Fruit fly (Drosophila melanogaster) whole organism, embryonic: ENCODE data around the gene Xport-B.

ENCODE experiments used
- Adf1 ChIP-seq: fragments of 200-800 bp; sonication (Bioruptor generic); IDR thresholded peaks from 2 replicates; pipeline ENCODE4 v1.3.6; 2022; ENCODE audit warnings: missing biosample characterization, missing genetic modification characterization
- Awh ChIP-seq: fragments of 200-800 bp; sonication (Bioruptor generic); IDR thresholded peaks from 2 replicates; pipeline ENCODE4, ENCODE4 v1.3.6; 2022; ENCODE audit warnings: missing biosample characterization, missing genetic modification characterization
- B-H2 ChIP-seq: fragments of 200-800 bp; sonication (Bioruptor generic); optimal IDR thresholded peaks from 2 replicates; lab custom pipeline; 2018; ENCODE audit warnings: missing biosample characterization, mild to moderate bottlenecking, missing genetic modification characterization
- BEAF-32 ChIP-seq: fragments of 200-800 bp; sonication (Bioruptor generic); optimal IDR thresholded peaks from 3 replicates; lab custom pipeline; 2017; ENCODE audit warnings: missing biosample characterization, missing genetic modification characterization, mild to moderate bottlenecking, moderate library complexity, missing genetic modification reagents
- CG13624 ChIP-seq: fragments of 200-800 bp; sonication (Bioruptor generic); optimal IDR thresholded peaks from 2 replicates; lab custom pipeline; 2016; ENCODE audit warnings: missing biosample characterization, missing genetic modification characterization
- CG14965 ChIP-seq: fragments of 200-800 bp; sonication (Bioruptor generic); optimal IDR thresholded peaks from 2 replicates; lab custom pipeline; 2016; ENCODE audit warnings: missing biosample characterization, missing genetic modification characterization, borderline replicate concordance
- CG15011 ChIP-seq: fragments of 200-800 bp; sonication (Bioruptor generic); optimal IDR thresholded peaks from 3 replicates; lab custom pipeline; 2018; ENCODE audit warnings: missing biosample characterization, mild to moderate bottlenecking, missing genetic modification characterization
- CG15514 ChIP-seq: fragments of 200-800 bp; sonication (Bioruptor generic); optimal IDR thresholded peaks from 3 replicates; lab custom pipeline; 2017; ENCODE audit warnings: missing biosample characterization, missing genetic modification characterization, mild to moderate bottlenecking, moderate library complexity, missing genetic modification reagents
- CG1647 ChIP-seq: fragments of 200-800 bp; sonication (Bioruptor generic); optimal IDR thresholded peaks from 3 replicates; lab custom pipeline; 2016; ENCODE audit warnings: missing biosample characterization, missing genetic modification characterization
- CG17829 ChIP-seq: fragments of 200-800 bp; optimal IDR thresholded peaks from 2 replicates; lab custom pipeline; 2019; ENCODE audit warnings: missing biosample characterization, mild to moderate bottlenecking, missing genetic modification characterization, moderate library complexity
- CG31365 ChIP-seq: fragments of 200-800 bp; sonication (Bioruptor generic); optimal IDR thresholded peaks from 2 replicates; lab custom pipeline; 2018; ENCODE audit warnings: missing biosample characterization, mild to moderate bottlenecking, missing genetic modification characterization
- CG34224 ChIP-seq: fragments of 200-800 bp; sonication (Bioruptor generic); IDR thresholded peaks from 3 replicates; pipeline ENCODE4 v1.3.6; 2022; ENCODE audit warnings: missing biosample characterization, missing genetic modification characterization; ENCODE audit not compliant: partially characterized antibody
- CG4820 ChIP-seq: fragments of 200-800 bp; sonication (Bioruptor generic); optimal IDR thresholded peaks from 3 replicates; lab custom pipeline; 2016; ENCODE audit warnings: missing biosample characterization, missing genetic modification characterization
- CG7839 ChIP-seq: fragments of 200-800 bp; sonication (Bioruptor generic); optimal IDR thresholded peaks from 3 replicates; lab custom pipeline; 2018; ENCODE audit warnings: missing biosample characterization, mild to moderate bottlenecking, missing genetic modification characterization, moderate library complexity
- CG7963 ChIP-seq: fragments of 200-800 bp; sonication (Bioruptor generic); IDR thresholded peaks from 3 replicates; pipeline ENCODE4 v1.3.6; 2022; ENCODE audit warnings: missing biosample characterization, missing genetic modification characterization; ENCODE audit not compliant: partially characterized antibody
- CG9215 ChIP-seq: fragments of 200-800 bp; sonication (Bioruptor generic); IDR thresholded peaks from 2 replicates; pipeline ENCODE4 v1.3.6; 2022; ENCODE audit warnings: missing biosample characterization, missing genetic modification characterization
- Chrac-16 ChIP-seq: fragments of 200-800 bp; sonication (Bioruptor generic); optimal IDR thresholded peaks from 3 replicates; lab custom pipeline; 2016; ENCODE audit warnings: missing biosample characterization, missing genetic modification characterization
- D19A ChIP-seq: fragments of 200-800 bp; optimal IDR thresholded peaks from 3 replicates; lab custom pipeline; 2019; ENCODE audit warnings: missing biosample characterization, mild to moderate bottlenecking, missing genetic modification characterization, moderate library complexity
- Dll ChIP-seq: fragments of 200-800 bp; sonication (Bioruptor generic); IDR thresholded peaks from 4 replicates; pipeline ENCODE4 v1.3.6; 2022; ENCODE audit warnings: missing biosample characterization, missing genetic modification characterization; ENCODE audit not compliant: partially characterized antibody
- Doc3 ChIP-seq: fragments of 200-800 bp; sonication (Bioruptor generic); IDR thresholded peaks from 3 replicates; pipeline ENCODE4 v1.3.6; 2022; ENCODE audit warnings: missing biosample characterization, missing genetic modification characterization; ENCODE audit not compliant: partially characterized antibody
- Dref ChIP-seq: fragments of 200-800 bp; sonication (Bioruptor generic); IDR thresholded peaks from 2 replicates; pipeline ENCODE4 v1.3.6; 2022; ENCODE audit warnings: missing biosample characterization, missing genetic modification characterization
- Elba2 ChIP-seq: fragments of 200-800 bp; sonication (Bioruptor generic); optimal IDR thresholded peaks from 3 replicates; lab custom pipeline; 2016; ENCODE audit warnings: missing biosample characterization, missing genetic modification characterization
- Ets97D ChIP-seq: fragments of 200-800 bp; sonication (Bioruptor generic); optimal IDR thresholded peaks from 3 replicates; lab custom pipeline; 2016; ENCODE audit warnings: missing biosample characterization, missing genetic modification characterization
- Fer1 ChIP-seq: fragments of 200-800 bp; sonication (Bioruptor generic); optimal IDR thresholded peaks from 2 replicates; lab custom pipeline; 2017; ENCODE audit warnings: missing biosample characterization, mild to moderate bottlenecking, missing genetic modification characterization
- HLHmδ ChIP-seq: fragments of 200-800 bp; sonication (Bioruptor generic); optimal IDR thresholded peaks from 2 replicates; lab custom pipeline; 2018; ENCODE audit warnings: missing biosample characterization, mild to moderate bottlenecking, missing genetic modification characterization, moderate library complexity
- HmgD ChIP-seq: fragments of 200-800 bp; sonication (Bioruptor generic); optimal IDR thresholded peaks from 3 replicates; lab custom pipeline; 2016; ENCODE audit warnings: missing biosample characterization, missing genetic modification characterization
- Hr39 ChIP-seq: fragments of >200 bp; optimal IDR thresholded peaks from 2 replicates; lab custom pipeline; 2017
- MTF-1 ChIP-seq: fragments of 200-800 bp; sonication (Bioruptor generic); optimal IDR thresholded peaks from 2 replicates; lab custom pipeline; 2018; ENCODE audit warnings: missing biosample characterization, mild to moderate bottlenecking, missing genetic modification characterization, borderline replicate concordance
- NfI ChIP-seq: fragments of 200-800 bp; sonication (Bioruptor generic); optimal IDR thresholded peaks from 3 replicates; lab custom pipeline; 2018; ENCODE audit warnings: missing biosample characterization, mild to moderate bottlenecking, missing genetic modification characterization, moderate library complexity
- PHDP ChIP-seq: fragments of 200-800 bp; sonication (Bioruptor generic); optimal IDR thresholded peaks from 3 replicates; lab custom pipeline; 2018; ENCODE audit warnings: missing biosample characterization, mild to moderate bottlenecking, missing genetic modification characterization, moderate library complexity
- Sin3A ChIP-seq: fragments of >200 bp; optimal IDR thresholded peaks from 2 replicates; lab custom pipeline; 2018
- Sox100B ChIP-seq: fragments of 200-800 bp; sonication (Bioruptor generic); optimal IDR thresholded peaks from 3 replicates; lab custom pipeline; 2018; ENCODE audit warnings: missing biosample characterization, mild to moderate bottlenecking, missing genetic modification characterization
- Usf ChIP-seq: fragments of 200-800 bp; sonication (Bioruptor generic); optimal IDR thresholded peaks from 2 replicates; lab custom pipeline; 2017; ENCODE audit warnings: missing genotype, missing biosample characterization, missing genetic modification characterization
- Xbp1 ChIP-seq: fragments of 200-800 bp; sonication (Bioruptor generic); optimal IDR thresholded peaks from 3 replicates; lab custom pipeline; 2016; ENCODE audit warnings: missing biosample characterization, mild to moderate bottlenecking, missing genetic modification characterization
- YL-1 ChIP-seq: fragments of 200-800 bp; sonication (Bioruptor generic); optimal IDR thresholded peaks from 3 replicates; lab custom pipeline; 2017; ENCODE audit warnings: missing biosample characterization, mild to moderate bottlenecking, missing genetic modification characterization
- ato ChIP-seq: fragments of 200-800 bp; sonication (Bioruptor generic); IDR thresholded peaks from 2 replicates; pipeline ENCODE4 v1.3.6; 2022; ENCODE audit warnings: missing biosample characterization, missing genetic modification characterization; ENCODE audit not compliant: partially characterized antibody
- az2 ChIP-seq: fragments of 200-800 bp; sonication (Bioruptor generic); optimal IDR thresholded peaks from 3 replicates; lab custom pipeline; 2016; ENCODE audit warnings: missing biosample characterization, missing genetic modification characterization
- bab2 ChIP-seq: fragments of 200-800 bp; sonication (Bioruptor generic); optimal IDR thresholded peaks from 2 replicates; lab custom pipeline; 2016; ENCODE audit warnings: missing biosample characterization, missing genetic modification characterization
- bbx ChIP-seq: fragments of 200-800 bp; sonication (Bioruptor generic); IDR thresholded peaks from 2 replicates; pipeline ENCODE4 v1.3.6; 2022; ENCODE audit warnings: missing biosample characterization, missing genetic modification characterization; ENCODE audit not compliant: partially characterized antibody
- danr ChIP-seq: fragments of 200-800 bp; sonication (Bioruptor generic); IDR thresholded peaks from 2 replicates; pipeline ENCODE4 v1.3.6; 2022; ENCODE audit warnings: missing biosample characterization, missing genetic modification characterization
- dimm ChIP-seq: fragments of 200-800 bp; sonication (Bioruptor generic); IDR thresholded peaks from 2 replicates; pipeline ENCODE4 v1.3.6; 2022; ENCODE audit warnings: missing biosample characterization, missing genetic modification characterization
- esg ChIP-seq: fragments of 200-800 bp; sonication (Bioruptor generic); conservative IDR thresholded peaks from 2 replicates; pipeline ENCODE4 v1.3.6; 2022; ENCODE audit warnings: missing biosample characterization, missing genetic modification characterization
- gcm2 ChIP-seq: fragments of 200-800 bp; sonication (Bioruptor generic); optimal IDR thresholded peaks from 2 replicates; lab custom pipeline; 2016; ENCODE audit warnings: missing biosample characterization, missing genetic modification characterization
- gfzf ChIP-seq: fragments of 200-800 bp; sonication (Bioruptor generic); optimal IDR thresholded peaks from 2 replicates; lab custom pipeline; 2016; ENCODE audit warnings: missing biosample characterization, mild to moderate bottlenecking, missing genetic modification characterization, moderate library complexity
- hbn ChIP-seq: fragments of 200-800 bp; sonication (Bioruptor generic); IDR thresholded peaks from 2 replicates; pipeline ENCODE4 v1.3.6; 2022; ENCODE audit warnings: missing biosample characterization, missing genetic modification characterization; ENCODE audit not compliant: partially characterized antibody
- ken ChIP-seq: fragments of 200-800 bp; sonication (Bioruptor generic); IDR thresholded peaks from 3 replicates; pipeline ENCODE4 v1.3.6; 2022; ENCODE audit warnings: missing biosample characterization, missing genetic modification characterization
- pan ChIP-seq, 4 experiments: fragments of >200 bp in 3 of 4; fragments of 200-800 bp in 1 of 4; sonication (Bioruptor generic) in 1 of 4; optimal IDR thresholded peaks in 3 of 4; IDR thresholded peaks in 1 of 4; 2 replicates each; pipeline versions ENCODE4 v1.3.6 to Lab custom; 2017 to 2022; ENCODE audit warnings: missing biosample characterization in 2 of 4, missing genetic modification characterization in 2 of 4, mixed read lengths in 1 of 4
- sens-2 ChIP-seq: fragments of 200-800 bp; sonication (Bioruptor generic); IDR thresholded peaks from 2 replicates; pipeline ENCODE4 v1.3.6; 2022; ENCODE audit warnings: missing biosample characterization, missing genetic modification characterization

Xport-B gene

DNA sequence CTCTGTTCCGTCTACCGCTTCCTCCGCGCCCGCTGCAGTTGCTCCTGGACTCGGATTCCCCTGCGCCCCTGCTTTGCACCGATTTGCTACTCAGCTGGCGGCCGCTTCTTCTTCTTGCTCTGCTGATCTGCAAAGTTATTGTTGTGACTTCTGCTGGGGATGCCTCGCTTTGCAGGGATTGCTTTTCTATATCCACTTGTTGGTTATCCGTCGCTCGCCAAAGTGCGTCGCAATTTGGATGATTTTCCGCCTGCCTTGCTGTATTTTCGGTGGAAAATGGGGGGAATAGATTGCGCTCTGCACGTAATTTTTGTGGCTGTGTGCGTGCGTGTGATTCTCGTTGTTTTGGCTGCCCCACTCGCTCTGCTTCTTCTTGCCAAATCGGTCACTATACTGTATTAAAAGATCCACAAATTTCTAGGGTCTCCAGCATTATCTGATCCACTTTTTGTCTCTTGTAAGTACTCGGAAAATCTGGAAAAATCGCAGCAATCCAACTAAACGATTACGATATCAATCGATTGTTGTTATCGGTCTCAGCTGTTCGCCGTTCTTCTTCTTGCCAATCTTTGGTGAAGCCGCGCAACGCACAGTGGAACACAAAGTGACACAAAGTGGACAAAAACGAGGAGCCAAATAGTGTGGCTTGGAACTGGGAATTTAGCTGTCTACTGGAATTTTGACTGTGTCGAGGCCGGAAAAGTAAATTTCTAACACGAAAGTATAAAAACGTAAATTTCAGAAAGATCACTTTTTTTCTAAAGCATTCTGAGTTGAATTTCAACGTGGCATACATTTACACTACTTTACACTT, 12.1 kb downstream of the Xport-B start, which contains the start of gene ClpX (continued):
- peak; percentile 60 for TF ChIP-seq ato (GFP tag; lab: Robert Waterston, UW)
- no peak for TF ChIP-seq Ets97D (GFP tag; lab: Kevin White, UChicago)
- no peak for TF ChIP-seq Xbp1 (GFP tag; lab: Kevin White, UChicago)
- peak; percentile 70 for TF ChIP-seq hbn (GFP tag; lab: Robert Waterston, UW)
- peak; percentile 42 for TF ChIP-seq gfzf (GFP tag; lab: Kevin White, UChicago)
- no peak for TF ChIP-seq Usf
- TF ChIP-seq pan (optimal IDR thresholded peaks at IDR 0.05; lab: Kevin White, UChicago), result no peak
- peak in 1 of 2 experiments; percentile 12 for TF ChIP-seq pan (GFP tag; optimal IDR thresholded peaks at IDR 0.05 in 1 of 2, IDR thresholded peaks at IDR 0.05 in 1 of 2)
- no peak for TF ChIP-seq HmgD (GFP tag; lab: Kevin White, UChicago)
- TF ChIP-seq CG31365 (tag; lab: Kevin White, UChicago), result peak; percentile 7
- TF ChIP-seq PHDP (tag; lab: Kevin White, UChicago), result peak; percentile 17
- TF ChIP-seq YL-1 (GFP tag; lab: Kevin White, UChicago), result peak; percentile 65
- peak; percentile 8 for TF ChIP-seq CG7839 (tag; lab: Kevin White, UChicago)
- TF ChIP-seq bbx (GFP tag; lab: Robert Waterston, UW), result peak; percentile 77
- peak; percentile 26; the same call in 1 of the 3 replicates for TF ChIP-seq ken (GFP tag; lab: Robert Waterston, UW)
- peak; percentile 35 for TF ChIP-seq Sin3A (lab: Kevin White, UChicago)
- peak; percentile 20; the same call in 1 of the 2 replicates for TF ChIP-seq Adf1 (GFP tag; lab: Robert Waterston, UW)
- TF ChIP-seq CG34224 (GFP tag; lab: Robert Waterston, UW), result peak; percentile 80; the same call in 2 of the 3 replicates
- TF ChIP-seq CG7963 (GFP tag; lab: Robert Waterston, UW), result no peak
- no peak for TF ChIP-seq az2 (GFP tag; lab: Kevin White, UChicago)
- 0 out of 2 replicates have a peak, but pooled peaks have one; percentile 10 for TF ChIP-seq sens-2 (GFP tag; lab: Robert Waterston, UW)
- no peak for TF ChIP-seq bab2 (GFP tag; lab: Kevin White, UChicago)
- TF ChIP-seq dimm, result no peak
- TF ChIP-seq Hr39 (lab: Kevin White, UChicago), result no peak
- no peak for TF ChIP-seq CG14965 (GFP tag; lab: Kevin White, UChicago)
- no peak for TF ChIP-seq D19A (tag; lab: Kevin White, UChicago)
- peak; percentile 75 for TF ChIP-seq Dll (GFP tag; lab: Robert Waterston, UW)
- no peak for TF ChIP-seq Elba2 (GFP tag; lab: Kevin White, UChicago)
- no peak for TF ChIP-seq danr
- peak; percentile 61; the same call in 2 of the 3 replicates for TF ChIP-seq Doc3
- TF ChIP-seq BEAF-32 (GFP tag; lab: Kevin White, UChicago), result peak; percentile 71
- TF ChIP-seq Dref, result peak; percentile 78
- peak; percentile 34 for TF ChIP-seq CG17829 (tag; lab: Kevin White, UChicago)
- TF ChIP-seq CG4820 (GFP tag; lab: Kevin White, UChicago), result no peak
- TF ChIP-seq CG15514, result peak; percentile 63
- TF ChIP-seq CG9215 (GFP tag; lab: Robert Waterston, UW), result no peak
- peak; percentile 54 for TF ChIP-seq MTF-1 (GFP tag; lab: Kevin White, UChicago)
- peak; percentile 9 for TF ChIP-seq NfI
- peak; percentile 27 for TF ChIP-seq Fer1 (GFP tag; lab: Kevin White, UChicago)
- no peak for TF ChIP-seq CG15011
- TF ChIP-seq HLHmδ (GFP tag; lab: Kevin White, UChicago), result peak; percentile 29
- peak; percentile 55 for TF ChIP-seq CG13624 (GFP tag; lab: Kevin White, UChicago)
- TF ChIP-seq CG1647, result no peak
- TF ChIP-seq B-H2, result peak; percentile 63
- TF ChIP-seq Sox100B, result no peak
- TF ChIP-seq Awh, result no peak
- TF ChIP-seq gcm2 (GFP tag; lab: Kevin White, UChicago), result no peak
- TF ChIP-seq Chrac-16 (GFP tag; lab: Kevin White, UChicago), result no peak
- TF ChIP-seq esg (GFP tag; lab: Robert Waterston, UW), result no peak
